Fruit fly (Drosophila melanogaster): ENCODE measurements around the gene knk.

Gene knk

DNA sequence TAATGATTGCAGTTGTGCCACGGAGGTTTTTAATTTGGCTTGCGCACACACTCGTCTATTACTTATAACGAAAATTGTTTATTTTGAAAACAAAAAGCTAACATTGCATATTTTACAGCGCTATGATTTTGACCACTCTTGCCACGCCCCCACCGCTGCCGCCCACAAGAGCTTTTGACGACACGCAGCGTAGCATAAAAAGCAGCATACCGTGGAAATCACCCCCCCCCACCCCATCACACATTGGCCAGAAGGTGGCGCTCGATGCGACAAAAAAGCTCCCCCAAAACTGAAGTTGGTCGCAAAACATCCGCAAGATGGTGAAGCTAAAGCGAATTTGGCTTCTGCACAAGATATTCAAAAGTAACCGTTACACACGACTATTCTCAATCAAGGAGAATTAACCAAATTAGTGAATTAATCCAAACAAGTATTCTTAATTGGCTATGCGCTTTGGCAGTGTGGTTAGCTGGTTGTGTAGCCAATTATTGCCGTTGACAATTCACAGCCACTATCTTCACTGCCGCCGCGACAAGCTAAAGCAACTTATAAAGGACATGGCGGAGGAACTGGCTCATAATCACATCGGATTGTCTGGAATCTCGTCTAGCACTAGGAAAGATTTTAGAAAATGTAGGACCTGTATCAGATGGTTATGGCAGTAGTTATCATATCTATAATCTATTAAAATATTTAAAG is 24.8 kb downstream of the knk start (continued):
- TF ChIP-seq CG4328 (GFP tag; optimal IDR thresholded peaks at IDR 0.05) (no peak), her (GFP tag; optimal IDR thresholded peaks at IDR 0.05) (no peak), hth (optimal IDR thresholded peaks at IDR 0.05) (no peak), CG43689 (GFP tag; IDR thresholded peaks at IDR 0.05) (no peak), jigr1 (GFP tag; IDR thresholded peaks at IDR 0.05) (no peak), Gsc (GFP tag; IDR thresholded peaks at IDR 0.05) (no peak), CG2199 (GFP tag; IDR thresholded peaks at IDR 0.05) (peak; percentile 90; the same call in 2 of the 3 replicates), NC2α (GFP tag; optimal IDR thresholded peaks at IDR 0.05) (no peak), Hr39 (optimal IDR thresholded peaks at IDR 0.05) (no peak), CG30020 (tag; optimal IDR thresholded peaks at IDR 0.05) (no peak), CG14667 (GFP tag; IDR thresholded peaks at IDR 0.05) (no peak), esg (GFP tag; conservative IDR thresholded peaks at IDR 0.05) (no peak), grn (GFP tag; optimal IDR thresholded peaks at IDR 0.05) (no peak), Hand (GFP tag; optimal IDR thresholded peaks at IDR 0.05) (no peak), Trl (optimal IDR thresholded peaks at IDR 0.05) (no peak), Trl (GFP tag; optimal IDR thresholded peaks at IDR 0.05) (peak; percentile 52), CG1832 (GFP tag; optimal IDR thresholded peaks at IDR 0.05) (no peak), Awh (GFP tag; IDR thresholded peaks at IDR 0.05) (0 out of 2 replicates have a peak, but pooled peaks have one; percentile 16), CG17359 (tag; optimal IDR thresholded peaks at IDR 0.05) (peak; percentile 47), CG13894 (tag; optimal IDR thresholded peaks at IDR 0.05) (no peak), Oli (tag; optimal IDR thresholded peaks at IDR 0.05) (no peak), CG17802 (tag; optimal IDR thresholded peaks at IDR 0.05) (no peak), bcd (GFP tag; optimal IDR thresholded peaks at IDR 0.05) (peak; percentile 52), E2f1 (GFP tag; IDR thresholded peaks at IDR 0.05) (0 out of 2 replicates have a peak, but pooled peaks have one; percentile 28), CG7271 (tag; optimal IDR thresholded peaks at IDR 0.05) (no peak), CG7928 (GFP tag; optimal IDR thresholded peaks at IDR 0.05) (no peak), CG33557 (GFP tag; optimal IDR thresholded peaks at IDR 0.05) (no peak), br (optimal IDR thresholded peaks at IDR 0.05) (no peak), CG31388 (GFP tag; optimal IDR thresholded peaks at IDR 0.05) (no peak), CG11247 (GFP tag; IDR thresholded peaks at IDR 0.05) (peak; percentile 64), jumu (GFP tag; optimal IDR thresholded peaks at IDR 0.05) (no peak), nau (GFP tag; optimal IDR thresholded peaks at IDR 0.05) (peak; percentile 18), sd (tag; optimal IDR thresholded peaks at IDR 0.05) (peak; percentile 66), hb (GFP tag; IDR thresholded peaks at IDR 0.05; ENCODE audit: partially characterized antibody) (no peak), CG10565 (GFP tag; optimal IDR thresholded peaks at IDR 0.05) (no peak), CG4854 (GFP tag; optimal IDR thresholded peaks at IDR 0.05) (no peak), CG10267 (tag; optimal IDR thresholded peaks at IDR 0.05) (no peak), ato (GFP tag; IDR thresholded peaks at IDR 0.05; ENCODE audit: partially characterized antibody) (0 out of 2 replicates have a peak, but pooled peaks have one; percentile 38), seq (GFP tag; IDR thresholded peaks at IDR 0.05) (0 out of 2 replicates have a peak, but pooled peaks have one; percentile 19), peb (GFP tag; IDR thresholded peaks at IDR 0.05) (0 out of 2 replicates have a peak, but pooled peaks have one; percentile 31), shn (GFP tag; optimal IDR thresholded peaks at IDR 0.05) (no peak), Myb (GFP tag; optimal IDR thresholded peaks at IDR 0.05) (peak; percentile 99), Mes4 (GFP tag; optimal IDR thresholded peaks at IDR 0.05) (no peak), dimm (GFP tag; IDR thresholded peaks at IDR 0.05) (no peak), CG17612 (GFP tag; IDR thresholded peaks at IDR 0.05) (peak; percentile 64; the same call in 1 of the 2 replicates), ara (GFP tag; IDR thresholded peaks at IDR 0.05) (0 out of 2 replicates have a peak, but pooled peaks have one; percentile 7), Dip2 (GFP tag; IDR thresholded peaks at IDR 0.05) (peak; percentile 52), CG3726 (GFP tag; IDR thresholded peaks at IDR 0.05) (no peak), CG6854 (GFP tag; optimal IDR thresholded peaks at IDR 0.05) (no peak), CG16813 (GFP tag; IDR thresholded peaks at IDR 0.05; ENCODE audit: partially characterized antibody) (no peak), sens-2 (GFP tag; IDR thresholded peaks at IDR 0.05) (no peak)

Measured in whole organism, embryonic.